Worm (Caenorhabditis elegans) whole organism, young adult: ENCODE measurements around the gene mtq-2.

Experiments
- ceh-40 ChIP-seq: fragments of 200-800 bp; sonication (Bioruptor generic); IDR thresholded peaks from 2 replicates; pipeline ENCODE4 v1.3.6; 2022; ENCODE audit warnings: missing genetic modification characterization, missing compliant biosample characterization
- dox-1 ChIP-seq: fragments of 200-800 bp; sonication (Bioruptor generic); IDR thresholded peaks from 2 replicates; pipeline ENCODE4 v1.3.6; 2022; ENCODE audit warnings: missing genetic modification reagents, missing genetic modification characterization, missing compliant biosample characterization
- let-607 ChIP-seq, 2 experiments: fragments of 200-800 bp in 1 of 2; sonication (Bioruptor generic) in 1 of 2; sonication (generic microtip) in 1 of 2; optimal IDR thresholded peaks; 2 replicates each; lab custom pipeline; 2016 to 2018; ENCODE audit warnings: mild to moderate bottlenecking in 2 of 2, missing compliant biosample characterization in 2 of 2, missing genetic modification characterization in 2 of 2, moderate library complexity in 2 of 2, missing genotype in 1 of 2
- nhr-90 ChIP-seq: sonication (generic microtip); optimal IDR thresholded peaks from 2 replicates; lab custom pipeline; 2016; ENCODE audit warnings: missing genotype, mild to moderate bottlenecking, missing genetic modification characterization, missing compliant biosample characterization
- ztf-25 ChIP-seq: fragments of 200-800 bp; sonication (Bioruptor generic); IDR thresholded peaks from 2 replicates; pipeline ENCODE4 v1.3.6; 2022; ENCODE audit warnings: missing genetic modification reagents, missing genetic modification characterization, missing compliant biosample characterization

- no peak for TF ChIP-seq let-607 (tag; optimal IDR thresholded peaks at IDR 0.05; lab: Kevin White, UChicago)
- no peak for TF ChIP-seq nhr-90 (tag; lab: Kevin White, UChicago)
- TF ChIP-seq ceh-40 (GFP tag; lab: Robert Waterston, UW), result no peak
- no peak for TF ChIP-seq ztf-25
- TF ChIP-seq dox-1, result no peak
These were observed 1.3 kb upstream of the mtq-2 start for ce11 chrII:2190522-2190921.
